Worm (Caenorhabditis elegans) whole organism, L1 larva: ENCODE data around the gene unc-83.

ENCODE experiments used
- elt-3 ChIP-seq, 6 experiments: fragments of 150-350 bp in 1 of 6; sonication (generic microtip); optimal IDR thresholded peaks; 2 replicates each; lab custom pipeline; 2017 to 2018; ENCODE audit warnings: missing biosample characterization in 6 of 6, missing genetic modification characterization in 6 of 6, inconsistent platforms in 1 of 6
- fkh-10 ChIP-seq: sonication (generic microtip); optimal IDR thresholded peaks from 2 replicates; lab custom pipeline; 2017; ENCODE audit warnings: missing biosample characterization, missing genetic modification reagents, missing genetic modification characterization
- hlh-4 ChIP-seq: sonication (generic microtip); optimal IDR thresholded peaks from 2 replicates; lab custom pipeline; 2016; ENCODE audit warnings: mild to moderate bottlenecking, missing genetic modification characterization, missing compliant biosample characterization
- nhr-11 ChIP-seq: fragments of 150-350 bp; optimal IDR thresholded peaks from 2 replicates; lab custom pipeline; 2014; ENCODE audit warnings: missing biosample characterization, missing genetic modification characterization
- nhr-77 ChIP-seq: fragments of 150-350 bp; optimal IDR thresholded peaks from 2 replicates; lab custom pipeline; 2014; ENCODE audit warnings: missing biosample characterization, missing genetic modification characterization
- pqm-1 ChIP-seq: sonication (generic microtip); optimal IDR thresholded peaks from 3 replicates; lab custom pipeline; 2017; ENCODE audit warnings: missing biosample characterization, missing genetic modification characterization
- skn-1 ChIP-seq: fragments of 150-350 bp; optimal IDR thresholded peaks from 2 replicates; lab custom pipeline; 2014; ENCODE audit warnings: missing biosample characterization, missing genetic modification characterization
- unc-62 ChIP-seq: fragments of 150-350 bp; optimal IDR thresholded peaks from 2 replicates; lab custom pipeline; 2014; ENCODE audit warnings: missing biosample characterization, missing genetic modification reagents, missing genetic modification characterization
- ztf-11 ChIP-seq, 2 experiments: sonication (generic microtip); optimal IDR thresholded peaks; 2 replicates each; lab custom pipeline; 2016 to 2017; ENCODE audit warnings: missing genetic modification characterization in 2 of 2, missing biosample characterization in 1 of 2, missing compliant biosample characterization in 1 of 2

ce11 chrV:6509717-6510116, 44.9 kb downstream of the unc-83 start, which contains the start of gene ubh-2:
- TF ChIP-seq pqm-1 (tag; lab: Kevin White, UChicago) (no peak), unc-62 (no peak), ztf-11 (tag; optimal IDR thresholded peaks at IDR 0.05; lab: Kevin White, UChicago) (no peak), skn-1 (tag; lab: Kevin White, UChicago) (no peak), fkh-10 (GFP tag; lab: Kevin White, UChicago) (no peak), hlh-4 (tag; lab: Kevin White, UChicago) (no peak), elt-3 (tag; optimal IDR thresholded peaks at IDR 0.05; lab: Kevin White, UChicago) (no peak), nhr-11 (tag; lab: Kevin White, UChicago) (no peak), nhr-77 (no peak)
